Worm (Caenorhabditis elegans) whole organism, early embryonic: ENCODE data around the gene arrd-17.

ENCODE experiments used
- aly-1 ChIP-seq: sonication (generic microtip); optimal IDR thresholded peaks from 2 replicates; lab custom pipeline; 2016; ENCODE audit warnings: missing genetic modification characterization, missing compliant biosample characterization
- ama-1 ChIP-seq: fragments of 150-350 bp; optimal IDR thresholded peaks from 2 replicates; lab custom pipeline; 2014
- ceh-13 ChIP-seq: fragments of 200-800 bp; sonication (Bioruptor generic); optimal IDR thresholded peaks from 2 replicates; lab custom pipeline; 2018; ENCODE audit warnings: mild to moderate bottlenecking, missing genetic modification characterization, missing compliant biosample characterization
- ceh-36 ChIP-seq: sonication (generic microtip); optimal IDR thresholded peaks from 2 replicates; lab custom pipeline; 2016; ENCODE audit warnings: missing genetic modification characterization, inconsistent platforms, missing compliant biosample characterization
- flt-1 ChIP-seq: fragments of 200-800 bp; sonication (Bioruptor generic); IDR thresholded peaks from 2 replicates; pipeline ENCODE4 v1.3.6; 2022; ENCODE audit warnings: missing genetic modification characterization, missing compliant biosample characterization
- tbx-11 ChIP-seq: fragments of 200-800 bp; sonication (Bioruptor generic); IDR thresholded peaks from 2 replicates; pipeline ENCODE4 v1.3.6; 2022; ENCODE audit warnings: missing genetic modification characterization, missing compliant biosample characterization

- TF ChIP-seq tbx-11 (GFP tag; lab: Robert Waterston, UW): no peak
- no peak for TF ChIP-seq ceh-13
- no peak for TF ChIP-seq ama-1 (lab: Kevin White, UChicago)
- TF ChIP-seq ceh-36 (tag; lab: Kevin White, UChicago): no peak
- TF ChIP-seq aly-1 (tag; lab: Kevin White, UChicago): no peak
- TF ChIP-seq flt-1 (GFP tag; lab: Robert Waterston, UW): no peak
These were observed 48.3 kb upstream of the arrd-17 start, which contains the start of gene sid-2 for ce11 chrIII:13678761-13679495.
